Worm (Caenorhabditis elegans) whole organism, early embryonic: ENCODE data around the gene C09G9.3.

Source experiments
- ama-1 ChIP-seq: fragments of 150-350 bp; optimal IDR thresholded peaks from 2 replicates; lab custom pipeline; 2014
- ceh-36 ChIP-seq: sonication (generic microtip); optimal IDR thresholded peaks from 2 replicates; lab custom pipeline; 2016; ENCODE audit warnings: missing genetic modification characterization, inconsistent platforms, missing compliant biosample characterization
- ets-7 ChIP-seq: sonication (generic microtip); optimal IDR thresholded peaks from 2 replicates; lab custom pipeline; 2016; ENCODE audit warnings: missing genotype, missing genetic modification characterization, missing compliant biosample characterization
- flt-1 ChIP-seq: fragments of 200-800 bp; sonication (Bioruptor generic); IDR thresholded peaks from 2 replicates; pipeline ENCODE4 v1.3.6; 2022; ENCODE audit warnings: missing genetic modification characterization, missing compliant biosample characterization
- pes-1 ChIP-seq: fragments of 200-800 bp; sonication (Bioruptor generic); IDR thresholded peaks from 2 replicates; pipeline ENCODE4 v1.3.6; 2022; ENCODE audit warnings: missing genetic modification reagents, missing genetic modification characterization, missing compliant biosample characterization
- scrt-1 ChIP-seq: fragments of 200-800 bp; sonication (Bioruptor generic); IDR thresholded peaks from 2 replicates; pipeline ENCODE4 v1.3.6; 2022; ENCODE audit warnings: missing genetic modification characterization, missing compliant biosample characterization
- sea-1 ChIP-seq: fragments of 200-800 bp; sonication (Bioruptor generic); conservative IDR thresholded peaks from 2 replicates; pipeline ENCODE4 v1.3.6; 2022; ENCODE audit warnings: missing genetic modification characterization, missing compliant biosample characterization
- tbx-37 ChIP-seq: fragments of 200-800 bp; sonication (Bioruptor generic); conservative IDR thresholded peaks from 2 replicates; pipeline ENCODE4 v1.3.6; 2022; ENCODE audit warnings: missing genetic modification reagents, missing genetic modification characterization, missing compliant biosample characterization
- tra-4 ChIP-seq: sonication (generic microtip); optimal IDR thresholded peaks from 2 replicates; lab custom pipeline; 2017; ENCODE audit warnings: missing genetic modification characterization, missing compliant biosample characterization

DNA sequence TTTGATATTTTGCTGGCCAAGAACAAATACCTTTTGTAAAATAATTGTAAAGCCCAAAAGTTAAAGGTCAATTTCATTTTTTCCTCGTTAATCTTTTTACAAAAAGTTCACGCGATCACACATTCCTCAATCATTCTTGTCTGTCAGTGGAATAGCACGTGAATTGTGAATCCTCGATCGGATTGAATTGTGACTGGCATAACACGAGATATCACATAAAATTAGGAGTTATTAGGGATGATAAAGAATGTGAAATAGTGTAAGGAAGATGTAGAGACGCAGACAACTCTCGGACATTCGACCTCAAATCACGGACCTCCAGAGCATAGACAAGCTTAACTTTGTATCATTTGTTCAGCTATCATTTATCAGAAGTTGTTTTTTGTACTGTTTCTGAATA is 33.3 kb upstream of the C09G9.3 start, which contains the start of gene C27B7.6:
- no peak for TF ChIP-seq sea-1 (GFP tag; lab: Robert Waterston, UW)
- no peak for TF ChIP-seq ama-1 (lab: Kevin White, UChicago)
- TF ChIP-seq tra-4 (tag; lab: Kevin White, UChicago): no peak
- no peak for TF ChIP-seq tbx-37 (GFP tag; lab: Robert Waterston, UW)
- TF ChIP-seq flt-1: no peak
- TF ChIP-seq scrt-1: no peak
- no peak for TF ChIP-seq ets-7 (tag; lab: Kevin White, UChicago)
- TF ChIP-seq pes-1 (GFP tag; lab: Robert Waterston, UW): no peak
- TF ChIP-seq ceh-36: no peak
